Worm (Caenorhabditis elegans): Measurements from ENCODE around the gene grsp-3.

DNA sequence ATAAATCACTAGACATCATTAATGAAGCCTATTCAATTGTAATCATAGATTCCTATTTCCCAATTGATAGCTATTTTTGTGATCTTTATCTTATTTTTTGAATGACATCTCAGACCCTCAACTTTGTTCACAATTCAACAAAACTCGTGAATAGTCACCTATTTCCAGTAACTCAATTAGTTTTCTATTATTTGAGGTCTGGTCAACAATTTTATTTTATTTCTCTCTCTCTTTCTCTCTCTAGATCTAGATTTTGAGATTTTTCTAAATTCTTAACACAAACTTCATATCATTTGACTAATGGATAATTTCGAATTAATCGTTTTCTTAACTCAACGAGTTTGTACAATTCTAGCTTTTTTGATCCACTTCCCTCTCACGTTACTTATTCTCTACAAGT lies 41.8 kb upstream of the grsp-3 start, which contains the start of gene str-1:
- TF ChIP-seq ceh-28 (tag; optimal IDR thresholded peaks at IDR 0.05) = no peak
- no peak for TF ChIP-seq nhr-237 (tag; optimal IDR thresholded peaks at IDR 0.05)
- no peak for TF ChIP-seq zag-1 (tag; optimal IDR thresholded peaks at IDR 0.05)
- no peak for TF ChIP-seq snpc-4 (tag; optimal IDR thresholded peaks at IDR 0.05)
- no peak for TF ChIP-seq nhr-12 (tag; optimal IDR thresholded peaks at IDR 0.05)
- no peak for TF ChIP-seq unc-62 (GFP tag; optimal IDR thresholded peaks at IDR 0.05)
- TF ChIP-seq ama-1 (optimal IDR thresholded peaks at IDR 0.05) = no peak
- no peak for TF ChIP-seq ceh-82 (tag; optimal IDR thresholded peaks at IDR 0.05)
- no peak for TF ChIP-seq pha-4 (tag; optimal IDR thresholded peaks at IDR 0.05)
- no peak for TF ChIP-seq nhr-28 (tag; optimal IDR thresholded peaks at IDR 0.05)
- TF ChIP-seq unc-39 (tag; optimal IDR thresholded peaks at IDR 0.05) = no peak
